Worm (Caenorhabditis elegans): ENCODE data around the gene T21H3.5.

Gene T21H3.5

DNA sequence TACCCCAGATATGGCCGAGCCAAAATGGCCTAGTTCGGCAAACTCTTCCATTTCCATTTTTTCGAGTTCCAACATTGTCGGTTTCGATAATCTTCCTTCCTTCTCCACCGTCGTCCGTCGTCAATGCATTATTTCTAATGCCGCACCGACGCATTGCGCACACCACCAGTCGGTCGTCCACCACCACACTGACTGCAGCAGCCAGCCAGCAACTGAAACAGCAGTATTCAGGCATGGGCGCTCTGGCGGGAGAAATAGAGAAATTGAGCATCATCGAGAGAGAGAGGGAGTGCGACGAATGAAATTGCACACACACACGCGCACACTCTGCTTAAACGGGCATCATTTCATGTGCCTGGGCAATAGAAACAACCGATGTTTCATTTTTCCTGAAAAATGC, 10.2 kb downstream of the T21H3.5 start (continued):
- TF ChIP-seq unc-62 (GFP tag; optimal IDR thresholded peaks at IDR 0.05 in 1 of 2) (peak in 1 of 2 experiments; percentile 57), unc-62 (tag; optimal IDR thresholded peaks at IDR 0.05) (no peak), sdz-12 (GFP tag; optimal IDR thresholded peaks at IDR 0.05) (no peak), nhr-25 (tag; optimal IDR thresholded peaks at IDR 0.05; ENCODE audit: borderline replicate concordance, insufficient read depth) (no peak), zfp-2 (tag; optimal IDR thresholded peaks at IDR 0.05) (no peak), T26A8.4 (GFP tag; IDR thresholded peaks at IDR 0.05) (peak; percentile 57), zfp-3 (GFP tag; conservative IDR thresholded peaks at IDR 0.05) (no peak), spr-3 (GFP tag; optimal IDR thresholded peaks at IDR 0.05) (no peak), zip-2 (tag; optimal IDR thresholded peaks at IDR 0.05) (no peak), hlh-11 (tag; optimal IDR thresholded peaks at IDR 0.05) (peak; percentile 78), lin-15B (tag; optimal IDR thresholded peaks at IDR 0.05) (no peak), nhr-77 (tag; optimal IDR thresholded peaks at IDR 0.05) (peak; percentile 11), fkh-10 (GFP tag; optimal IDR thresholded peaks at IDR 0.05) (no peak), nhr-11 (tag; optimal IDR thresholded peaks at IDR 0.05) (peak; percentile 54), F44E2.7 (GFP tag; IDR thresholded peaks at IDR 0.05) (no peak), hmg-1.1 (GFP tag; IDR thresholded peaks at IDR 0.05) (peak; percentile 75), lim-7 (GFP tag; IDR thresholded peaks at IDR 0.05) (no peak; the same call in 1 of the 2 replicates), ztf-7 (tag; optimal IDR thresholded peaks at IDR 0.05) (no peak), duxl-1 (tag; optimal IDR thresholded peaks at IDR 0.05; ENCODE audit: poor library complexity) (no peak), R02D3.7 (tag; optimal IDR thresholded peaks at IDR 0.05) (no peak), daf-16 (GFP tag; optimal IDR thresholded peaks at IDR 0.05) (peak in 1 of 2 experiments; percentile 14), daf-16 (tag; optimal IDR thresholded peaks at IDR 0.05) (peak; percentile 52), Y48G9A.11 (GFP tag; IDR thresholded peaks at IDR 0.05) (no peak), F37D6.2 (tag; optimal IDR thresholded peaks at IDR 0.05) (peak; percentile 58), ctbp-1 (GFP tag; IDR thresholded peaks at IDR 0.05) (peak; percentile 55; the same call in 1 of the 2 replicates)

DNA sequence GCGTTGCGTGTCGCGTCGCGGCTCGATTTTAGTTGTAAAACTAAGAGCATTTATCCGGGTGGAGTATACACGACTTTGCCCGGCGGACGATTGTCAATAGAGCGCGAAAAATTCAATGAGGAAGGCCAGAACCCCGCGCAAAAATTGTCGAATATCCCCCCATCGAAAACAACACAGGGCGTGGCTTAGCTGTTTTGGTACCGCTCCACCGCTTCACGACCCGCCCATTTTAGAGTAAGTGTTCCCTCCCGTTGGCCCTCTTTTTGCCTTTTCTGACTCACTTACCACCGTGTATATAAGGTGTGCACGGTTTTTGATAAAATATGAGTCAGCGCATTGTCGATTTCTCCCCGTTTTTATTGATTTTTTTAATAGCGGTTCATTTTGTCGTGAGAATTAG, 10.7 kb downstream of the T21H3.5 start:
- no peak for TF ChIP-seq rbr-2 (tag; optimal IDR thresholded peaks at IDR 0.05)
- TF ChIP-seq snpc-4 (tag; optimal IDR thresholded peaks at IDR 0.05) = no peak
- TF ChIP-seq php-3 (GFP tag; IDR thresholded peaks at IDR 0.05) = 0 out of 2 replicates have a peak, but pooled peaks have one; percentile 33
- 0 out of 2 replicates have a peak, but pooled peaks have one; percentile 53 for TF ChIP-seq Y105C5A.15 (GFP tag; IDR thresholded peaks at IDR 0.05)
- no peak for TF ChIP-seq nhr-10 (tag; optimal IDR thresholded peaks at IDR 0.05)
- TF ChIP-seq aha-1 (tag) = peak; percentile 92
- peak; percentile 11 for TF ChIP-seq nhr-6 (tag; optimal IDR thresholded peaks at IDR 0.05)
- TF ChIP-seq unc-62 (GFP tag; optimal IDR thresholded peaks at IDR 0.05 in 1 of 2) = peak in 1 of 2 experiments; percentile 39
- no peak for TF ChIP-seq unc-62 (tag; optimal IDR thresholded peaks at IDR 0.05)
- 0 out of 2 replicates have a peak, but pooled peaks have one; percentile 19 for TF ChIP-seq vab-7 (GFP tag; IDR thresholded peaks at IDR 0.05)
- TF ChIP-seq sdz-12 (GFP tag; optimal IDR thresholded peaks at IDR 0.05) = peak; percentile 29

DNA sequence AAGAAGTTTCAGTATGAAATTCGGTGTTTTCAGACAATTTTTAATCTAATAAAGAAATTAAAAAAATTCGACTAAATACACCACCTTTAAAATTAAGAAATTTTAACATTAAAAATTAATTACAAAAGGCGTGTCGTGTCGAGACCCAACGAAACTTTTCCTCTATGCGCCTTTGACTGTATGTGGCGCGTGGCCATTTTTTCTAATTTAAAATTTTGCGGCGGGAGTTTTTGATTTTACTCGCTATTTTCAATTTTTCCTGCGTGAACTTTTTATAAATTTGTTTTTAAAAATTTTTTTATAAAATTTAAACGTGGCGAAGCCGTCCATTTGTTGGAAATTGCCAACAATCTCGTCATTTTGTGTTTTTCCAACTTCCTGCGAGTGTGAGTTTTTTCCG, 11.4 kb downstream of the T21H3.5 start:
- TF ChIP-seq lin-13 (GFP tag; optimal IDR thresholded peaks at IDR 0.05) = no peak
- TF ChIP-seq zag-1 (tag; optimal IDR thresholded peaks at IDR 0.05) = no peak
- TF ChIP-seq F49E8.2 (tag; optimal IDR thresholded peaks at IDR 0.05; ENCODE audit: borderline replicate concordance) = peak; percentile 26
- TF ChIP-seq vab-7 (GFP tag; IDR thresholded peaks at IDR 0.05) = no peak
- TF ChIP-seq daf-12 (tag; optimal IDR thresholded peaks at IDR 0.05) = no peak
- no peak for TF ChIP-seq Y5F2A.4 (GFP tag; optimal IDR thresholded peaks at IDR 0.05)
- no peak for TF ChIP-seq Y75B8A.6 (GFP tag; IDR thresholded peaks at IDR 0.05)
- no peak for TF ChIP-seq F37D6.2 (tag; optimal IDR thresholded peaks at IDR 0.05)
- no peak for TF ChIP-seq unc-39 (tag; optimal IDR thresholded peaks at IDR 0.05)
- no peak for TF ChIP-seq lin-29 (GFP tag; IDR thresholded peaks at IDR 0.05)
- no peak for TF ChIP-seq tra-1 (GFP tag; IDR thresholded peaks at IDR 0.05)
- TF ChIP-seq snpc-1.2 (GFP tag; IDR thresholded peaks at IDR 0.05) = 0 out of 2 replicates have a peak, but pooled peaks have one; percentile 15
- TF ChIP-seq lin-38 (GFP tag; IDR thresholded peaks at IDR 0.05) = peak; percentile 62
